Worm (Caenorhabditis elegans) whole organism, early embryonic: ENCODE measurements around the gene asp-19.

Experiments used
- B0310.2 ChIP-seq: sonication (generic microtip); optimal IDR thresholded peaks from 2 replicates; lab custom pipeline; 2016; ENCODE audit warnings: mild to moderate bottlenecking, missing genetic modification characterization, missing compliant biosample characterization
- F13C5.2 ChIP-seq: sonication (generic microtip); optimal IDR thresholded peaks from 2 replicates; lab custom pipeline; 2017; ENCODE audit warnings: mild to moderate bottlenecking, missing genetic modification characterization, inconsistent platforms, missing compliant biosample characterization
- ama-1 ChIP-seq: fragments of 150-350 bp; optimal IDR thresholded peaks from 2 replicates; lab custom pipeline; 2014
- ceh-13 ChIP-seq: fragments of 200-800 bp; sonication (Bioruptor generic); optimal IDR thresholded peaks from 2 replicates; lab custom pipeline; 2018; ENCODE audit warnings: mild to moderate bottlenecking, missing genetic modification characterization, missing compliant biosample characterization
- ets-7 ChIP-seq: sonication (generic microtip); optimal IDR thresholded peaks from 2 replicates; lab custom pipeline; 2016; ENCODE audit warnings: missing genotype, missing genetic modification characterization, missing compliant biosample characterization
- hnd-1 ChIP-seq: sonication (generic microtip); optimal IDR thresholded peaks from 2 replicates; lab custom pipeline; 2016; ENCODE audit warnings: missing genetic modification characterization, missing compliant biosample characterization
- tbx-11 ChIP-seq: fragments of 200-800 bp; sonication (Bioruptor generic); IDR thresholded peaks from 2 replicates; pipeline ENCODE4 v1.3.6; 2022; ENCODE audit warnings: missing genetic modification characterization, missing compliant biosample characterization
- tbx-37 ChIP-seq: fragments of 200-800 bp; sonication (Bioruptor generic); conservative IDR thresholded peaks from 2 replicates; pipeline ENCODE4 v1.3.6; 2022; ENCODE audit warnings: missing genetic modification reagents, missing genetic modification characterization, missing compliant biosample characterization

ce11 chrV:18748726-18749125, 19.6 kb upstream of the asp-19 start, which contains the start of gene clec-252:
- no peak for TF ChIP-seq F13C5.2
- TF ChIP-seq hnd-1 (tag; lab: Kevin White, UChicago): no peak
- no peak for TF ChIP-seq ama-1
- no peak for TF ChIP-seq tbx-37 (GFP tag; lab: Robert Waterston, UW)
- TF ChIP-seq B0310.2 (tag; lab: Kevin White, UChicago): no peak
- TF ChIP-seq tbx-11 (GFP tag; lab: Robert Waterston, UW): no peak
- TF ChIP-seq ets-7 (tag; lab: Kevin White, UChicago): no peak
- no peak for TF ChIP-seq ceh-13 (GFP tag; lab: Kevin White, UChicago)
